Fruit fly (Drosophila melanogaster): Measurements from ENCODE around the gene Gclc.

Gene Gclc

DNA sequence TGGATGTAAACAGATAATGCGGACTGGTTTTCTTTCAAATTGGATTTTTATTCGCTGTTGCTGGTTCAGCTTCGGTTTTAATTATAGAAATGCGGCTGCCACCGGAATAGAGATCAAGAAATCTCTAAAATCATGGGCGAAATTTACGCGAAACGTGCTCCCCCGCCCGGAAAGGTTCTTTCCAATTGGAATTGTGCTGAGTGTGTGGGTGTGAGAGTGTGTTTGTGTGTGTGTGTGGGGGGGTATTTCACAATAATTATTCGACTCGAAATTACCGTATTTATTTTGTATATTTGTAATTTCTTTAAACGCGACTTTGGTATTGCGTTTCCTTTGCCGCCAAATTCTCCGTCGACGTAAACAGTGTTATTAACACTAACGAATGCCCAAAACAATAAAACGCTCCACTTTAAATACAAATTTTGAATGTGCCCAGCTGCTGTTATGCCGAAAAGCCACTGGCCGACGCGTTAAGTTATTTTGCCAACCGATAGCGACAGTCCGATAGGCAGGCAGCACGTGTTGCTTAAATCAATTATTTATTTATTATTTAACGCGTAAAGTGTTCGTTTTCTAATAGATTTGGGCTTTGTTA lies at the start of gene Gclc:
TSS of gene Gclc (minus strand) at position 431 of the 595 bp plus-strand sequence.
- TF ChIP-seq CG6792 (GFP tag; optimal IDR thresholded peaks at IDR 0.05) (no peak), Blimp-1 (GFP tag; optimal IDR thresholded peaks at IDR 0.05) (no peak), CG3919 (GFP tag; optimal IDR thresholded peaks at IDR 0.05) (no peak), CG16779 (tag; optimal IDR thresholded peaks at IDR 0.05) (peak; percentile 3), cyc (GFP tag; optimal IDR thresholded peaks at IDR 0.05) (no peak), Hr4 (GFP tag; optimal IDR thresholded peaks at IDR 0.05) (no peak), salr (GFP tag; optimal IDR thresholded peaks at IDR 0.05) (no peak), CG4318 (GFP tag; optimal IDR thresholded peaks at IDR 0.05) (no peak), Lpt (GFP tag; optimal IDR thresholded peaks at IDR 0.05) (no peak), CG6276 (GFP tag; optimal IDR thresholded peaks at IDR 0.05) (peak; percentile 4), Smox (GFP tag; optimal IDR thresholded peaks at IDR 0.05) (no peak), CG6808 (GFP tag; optimal IDR thresholded peaks at IDR 0.05) (no peak), dac (GFP tag; optimal IDR thresholded peaks at IDR 0.05) (no peak), achi (GFP tag; optimal IDR thresholded peaks at IDR 0.05) (no peak), spab (GFP tag; optimal IDR thresholded peaks at IDR 0.05) (no peak), lz (GFP tag; optimal IDR thresholded peaks at IDR 0.05) (no peak), svp (GFP tag) (no peak), dsx (GFP tag; optimal IDR thresholded peaks at IDR 0.05; ENCODE audit: poor library complexity, severe bottlenecking) (no peak), CG34406 (GFP tag; optimal IDR thresholded peaks at IDR 0.05) (no peak), acj6 (GFP tag; optimal IDR thresholded peaks at IDR 0.05) (no peak), OdsH (GFP tag; optimal IDR thresholded peaks at IDR 0.05) (no peak), Eip78C (GFP tag) (peak; percentile 84), vri (GFP tag; optimal IDR thresholded peaks at IDR 0.05) (no peak), Eip93F (GFP tag; optimal IDR thresholded peaks at IDR 0.05) (no peak), CG1621 (tag; optimal IDR thresholded peaks at IDR 0.05) (no peak), fkh (GFP tag; optimal IDR thresholded peaks at IDR 0.05) (peak; percentile 5), CG10669 (GFP tag; optimal IDR thresholded peaks at IDR 0.05) (no peak), CG8632 (GFP tag; optimal IDR thresholded peaks at IDR 0.05) (no peak)

DNA sequence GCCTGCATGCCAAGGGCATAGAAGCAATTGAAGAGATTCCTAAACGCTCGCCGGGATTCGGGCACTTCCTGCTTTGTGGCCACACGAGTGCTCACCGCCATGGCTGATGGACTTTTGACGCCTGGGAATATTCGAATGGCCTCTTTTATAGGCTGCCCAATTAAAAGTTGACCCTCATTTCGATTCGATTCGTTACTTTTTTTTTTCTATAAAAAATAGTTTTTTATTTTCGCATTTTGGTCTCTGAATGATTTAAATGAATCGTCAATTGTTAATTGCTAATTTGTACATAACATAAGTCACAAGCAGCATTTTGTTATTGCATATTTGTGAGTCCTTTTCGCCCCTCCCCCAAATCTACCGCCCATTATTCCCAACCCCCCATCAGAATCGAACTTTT lies 49.7 kb upstream of the Gclc start, which contains the start of gene Or7a:
TSS of gene Or7a (minus strand) at position 101 of the 400 bp plus-strand sequence.
- TF ChIP-seq Met (GFP tag; optimal IDR thresholded peaks at IDR 0.05) = no peak
- TF ChIP-seq Sox15 (GFP tag; optimal IDR thresholded peaks at IDR 0.05) = no peak
- TF ChIP-seq CG6808 (GFP tag; optimal IDR thresholded peaks at IDR 0.05) = no peak

DNA sequence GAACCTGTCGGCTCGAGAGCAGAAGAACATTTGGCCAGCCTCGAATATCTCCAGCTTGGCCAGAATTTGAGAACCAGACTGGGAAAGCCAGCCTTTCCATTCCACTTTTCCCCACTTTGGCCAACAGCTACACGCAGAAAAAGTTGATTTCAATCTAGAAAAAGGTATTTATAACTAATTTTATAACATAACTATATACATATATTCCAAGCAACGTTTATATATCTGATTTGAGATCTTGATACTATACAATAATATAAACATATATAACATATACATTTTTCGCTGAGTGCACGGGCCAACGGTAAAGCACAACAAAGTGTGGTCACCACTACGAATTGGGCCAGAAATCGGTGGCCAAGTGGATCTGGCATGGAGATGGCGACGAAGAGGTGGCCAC lies 47.5 kb upstream of the Gclc start:
- TF ChIP-seq Ets21C (GFP tag; optimal IDR thresholded peaks at IDR 0.05) (no peak), CG8119 (GFP tag; IDR thresholded peaks at IDR 0.05) (peak; percentile 63; the same call in 2 of the 3 replicates), Met (GFP tag; optimal IDR thresholded peaks at IDR 0.05) (no peak), CG1621 (tag; optimal IDR thresholded peaks at IDR 0.05) (no peak), CG8319 (GFP tag; optimal IDR thresholded peaks at IDR 0.05) (no peak), CG15336 (GFP tag; IDR thresholded peaks at IDR 0.05) (peak; percentile 74), Eip75B (GFP tag; optimal IDR thresholded peaks at IDR 0.05) (no peak), pdm3 (GFP tag; optimal IDR thresholded peaks at IDR 0.05) (peak; percentile 1), Smox (GFP tag; optimal IDR thresholded peaks at IDR 0.05) (no peak), CG3032 (tag; optimal IDR thresholded peaks at IDR 0.05) (no peak), spab (GFP tag; optimal IDR thresholded peaks at IDR 0.05) (no peak), fd59A (GFP tag; optimal IDR thresholded peaks at IDR 0.05) (no peak), ss (GFP tag; optimal IDR thresholded peaks at IDR 0.05) (no peak), lz (GFP tag; optimal IDR thresholded peaks at IDR 0.05) (no peak), CG11762 (GFP tag; optimal IDR thresholded peaks at IDR 0.05; ENCODE audit: insufficient read depth) (no peak), CG32006 (GFP tag; optimal IDR thresholded peaks at IDR 0.05) (peak; percentile 74), CG8632 (GFP tag; optimal IDR thresholded peaks at IDR 0.05) (no peak), eg (GFP tag; IDR thresholded peaks at IDR 0.05) (peak; percentile 68; the same call in 2 of the 3 replicates), CG16779 (tag; optimal IDR thresholded peaks at IDR 0.05) (no peak), CG3919 (GFP tag; optimal IDR thresholded peaks at IDR 0.05) (peak; percentile 14), Gug (GFP tag; IDR thresholded peaks at IDR 0.05) (peak; percentile 31; the same call in 1 of the 2 replicates), acj6 (GFP tag; optimal IDR thresholded peaks at IDR 0.05) (peak; percentile 8), net (GFP tag; optimal IDR thresholded peaks at IDR 0.05) (no peak), Lpt (GFP tag; optimal IDR thresholded peaks at IDR 0.05) (peak; percentile 20), CG4318 (GFP tag; optimal IDR thresholded peaks at IDR 0.05) (peak; percentile 39), Hr39 (GFP tag; optimal IDR thresholded peaks at IDR 0.05) (no peak), achi (GFP tag; optimal IDR thresholded peaks at IDR 0.05) (peak; percentile 23), cyc (GFP tag; optimal IDR thresholded peaks at IDR 0.05) (no peak), Sox102F (GFP tag; optimal IDR thresholded peaks at IDR 0.05) (no peak)

Data from whole organism, prepupa.